Worm (Caenorhabditis elegans): ENCODE measurements around the gene srsx-17.
A peak's percentile ranks its signal among the peaks of the same experiment; 100 is the strongest.

The srsx-17 gene

DNA sequence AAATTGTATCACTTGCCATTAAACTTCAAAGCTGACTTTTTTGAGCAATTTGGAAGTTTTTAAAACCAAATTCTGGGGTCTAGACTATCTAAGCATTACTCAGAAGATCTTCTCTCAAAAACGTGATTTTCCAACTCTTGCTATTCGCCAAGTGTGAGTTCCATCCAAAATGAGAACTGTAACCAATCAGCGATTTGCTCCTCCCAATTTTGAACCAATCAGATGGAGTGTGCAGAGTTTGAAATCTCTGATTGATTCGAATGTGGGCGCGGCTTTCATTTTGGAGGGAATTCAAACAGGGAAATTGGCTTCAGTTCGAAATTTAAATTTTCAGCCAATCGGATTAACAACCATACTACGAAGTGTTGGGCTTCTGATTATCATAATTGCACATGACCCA is 25.6 kb downstream of the srsx-17 start:
- TF ChIP-seq ztf-11 (tag; optimal IDR thresholded peaks at IDR 0.05) (no peak), ceh-39 (tag; optimal IDR thresholded peaks at IDR 0.05) (no peak), lin-13 (tag; optimal IDR thresholded peaks at IDR 0.05) (no peak), mep-1 (tag; optimal IDR thresholded peaks at IDR 0.05) (no peak), mab-5 (tag; optimal IDR thresholded peaks at IDR 0.05) (no peak), ceh-43 (GFP tag; optimal IDR thresholded peaks at IDR 0.05) (no peak)

DNA sequence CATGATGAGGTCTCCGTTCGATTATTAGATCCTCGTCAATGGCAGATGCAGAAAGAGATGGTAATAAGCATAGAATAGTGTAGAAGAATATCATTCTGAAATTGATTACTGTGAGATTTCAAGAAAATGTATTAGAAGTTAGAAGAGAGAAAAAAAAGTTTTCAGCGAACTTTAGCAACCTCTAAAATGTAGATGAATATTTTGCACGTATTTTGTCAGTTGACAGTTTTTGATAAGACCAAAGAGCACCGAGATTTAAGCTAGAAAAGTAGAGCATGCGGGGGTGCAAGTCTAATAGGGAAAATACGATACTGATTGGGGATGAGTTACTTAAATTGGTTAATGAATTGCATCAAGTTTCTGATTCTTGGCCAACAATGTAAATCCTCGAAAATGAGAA is 27.3 kb downstream of the srsx-17 start, which contains the start of gene M03F8.6:
Gene M03F8.6, minus strand, starts transcription at position 101 of the 400 bp plus-strand sequence.
- TF ChIP-seq blmp-1 (tag; optimal IDR thresholded peaks at IDR 0.05) (no peak), ceh-43 (GFP tag; optimal IDR thresholded peaks at IDR 0.05) (no peak), flh-1 (GFP tag; optimal IDR thresholded peaks at IDR 0.05) (no peak), nhr-237 (tag; optimal IDR thresholded peaks at IDR 0.05) (no peak), lsy-2 (tag; optimal IDR thresholded peaks at IDR 0.05) (no peak), mep-1 (tag; optimal IDR thresholded peaks at IDR 0.05) (no peak)

DNA sequence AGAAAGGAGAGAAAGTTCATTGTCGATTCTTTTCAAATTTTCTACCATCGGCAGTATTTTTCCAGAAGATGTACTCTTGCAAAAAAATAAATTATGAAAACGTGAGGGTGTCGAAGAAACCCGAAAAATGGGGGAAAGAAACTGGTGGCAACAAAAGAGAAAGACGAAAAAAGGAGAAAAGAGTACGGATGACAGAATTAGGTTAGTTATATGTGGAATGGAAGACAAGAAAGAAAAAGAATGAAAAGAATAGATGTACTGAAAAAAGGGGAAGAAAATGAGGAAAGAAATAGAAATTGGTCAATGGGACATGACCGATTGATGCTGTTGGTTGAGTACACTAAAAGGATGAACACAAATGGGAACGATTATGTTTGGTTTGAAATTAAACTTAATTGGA is 28.2 kb downstream of the srsx-17 start:
- TF ChIP-seq snpc-4 (tag; optimal IDR thresholded peaks at IDR 0.05) (no peak), lsy-2 (tag; optimal IDR thresholded peaks at IDR 0.05) (no peak), ham-2 (GFP tag; optimal IDR thresholded peaks at IDR 0.05) (no peak), ces-1 (GFP tag; optimal IDR thresholded peaks at IDR 0.05) (peak; percentile 69)

DNA sequence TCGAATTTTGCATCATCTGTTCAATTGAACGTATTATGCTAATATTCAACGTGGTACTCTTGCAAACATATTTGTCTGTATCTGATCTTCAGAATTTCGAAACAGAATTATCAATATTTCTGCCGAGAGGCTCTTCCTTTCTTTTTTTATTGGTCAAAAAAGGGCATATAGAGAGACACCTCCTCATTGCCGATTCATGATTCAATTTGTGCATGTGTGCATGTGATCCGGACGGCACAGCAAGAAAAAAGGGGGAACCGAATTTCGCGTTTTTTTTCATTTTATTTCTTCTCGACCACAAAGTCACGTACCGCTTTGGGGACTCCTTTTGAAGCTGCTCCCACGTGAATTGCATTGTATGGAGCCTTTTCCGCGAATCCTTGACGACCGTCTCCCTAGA is 34.1 kb downstream of the srsx-17 start, which contains the start of gene mcp-1:
Gene mcp-1, plus strand, starts transcription at position 292 of the 400 bp plus-strand sequence.
- no peak for TF ChIP-seq drap-1 (GFP tag; optimal IDR thresholded peaks at IDR 0.05)
- TF ChIP-seq zip-8 (tag; optimal IDR thresholded peaks at IDR 0.05), result no peak

DNA sequence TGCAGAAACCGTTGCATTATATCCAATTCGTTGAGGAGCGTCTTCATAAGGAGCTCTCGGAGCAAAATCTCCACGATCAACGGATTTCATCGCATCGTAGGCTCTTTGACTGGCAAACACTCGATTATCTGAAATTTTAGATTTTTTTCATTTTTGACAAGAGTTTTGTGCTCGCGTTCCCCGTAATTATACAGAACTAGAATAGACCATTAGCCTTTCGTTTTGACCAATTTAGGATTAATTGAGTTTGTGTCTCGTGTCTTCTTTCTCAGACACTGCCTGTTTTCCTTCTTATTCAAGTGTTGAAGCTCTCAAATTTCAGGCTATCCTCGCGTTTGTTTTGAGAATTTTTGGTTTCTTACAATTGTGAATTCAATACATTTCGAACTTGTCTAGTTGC is 35.6 kb downstream of the srsx-17 start:
- TF ChIP-seq pha-4 (tag; optimal IDR thresholded peaks at IDR 0.05), result no peak
- TF ChIP-seq ces-1 (GFP tag; optimal IDR thresholded peaks at IDR 0.05), result peak; percentile 71

DNA sequence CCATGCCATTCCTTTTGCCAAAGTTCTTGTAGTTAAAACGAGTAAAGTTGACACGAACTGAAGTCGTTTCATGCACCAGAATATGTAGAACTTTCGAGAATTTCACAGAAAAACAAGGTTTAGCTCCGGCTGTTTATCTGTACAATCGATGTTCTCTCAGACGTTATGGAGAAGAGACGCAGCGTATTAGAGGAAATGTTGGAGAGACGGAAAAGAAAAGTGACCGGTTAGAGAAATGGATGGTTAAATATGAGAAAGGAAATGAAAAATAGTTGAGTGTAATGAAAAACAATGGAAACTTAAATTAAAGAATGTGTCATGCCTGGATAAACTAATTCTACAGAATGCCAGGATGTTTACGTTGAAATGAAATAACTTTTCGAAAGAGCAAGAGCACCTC is 36.2 kb downstream of the srsx-17 start, which contains the start of gene pcm-1:
Gene pcm-1, minus strand, starts transcription at position 187 of the 400 bp plus-strand sequence.
- no peak for TF ChIP-seq elt-3 (tag; optimal IDR thresholded peaks at IDR 0.05)
- peak; percentile 47 for TF ChIP-seq ces-1 (GFP tag; optimal IDR thresholded peaks at IDR 0.05)

DNA sequence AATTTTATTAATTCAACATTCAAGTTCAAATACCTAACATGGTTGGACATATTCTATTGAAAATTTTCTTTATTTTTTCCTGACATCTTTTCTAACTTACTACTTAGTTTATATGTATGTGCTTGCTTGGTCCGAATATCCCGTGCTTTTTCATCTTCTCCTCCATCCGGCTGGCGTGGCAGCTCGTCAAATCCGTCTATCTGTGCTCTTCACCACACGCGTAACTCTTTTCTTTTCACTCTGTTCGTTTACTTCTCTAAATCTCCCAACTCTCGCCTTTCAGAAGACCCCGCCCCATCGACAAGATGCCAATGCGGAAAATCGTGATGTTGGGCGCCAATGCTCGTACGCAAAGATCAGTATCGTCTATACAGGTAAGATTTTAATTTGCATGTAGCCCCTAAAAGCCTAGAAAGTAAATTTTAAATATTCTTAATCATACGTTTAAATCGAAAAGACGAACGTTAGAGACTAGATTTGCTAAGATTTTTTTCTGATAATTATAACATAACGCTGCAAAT is 37.3 kb downstream of the srsx-17 start:
- TF ChIP-seq unc-62 (GFP tag; optimal IDR thresholded peaks at IDR 0.05) (peak; percentile 49), unc-120 (tag; optimal IDR thresholded peaks at IDR 0.05; ENCODE audit: poor library complexity, severe bottlenecking) (peak; percentile 52), ham-2 (GFP tag; optimal IDR thresholded peaks at IDR 0.05) (no peak)

DNA sequence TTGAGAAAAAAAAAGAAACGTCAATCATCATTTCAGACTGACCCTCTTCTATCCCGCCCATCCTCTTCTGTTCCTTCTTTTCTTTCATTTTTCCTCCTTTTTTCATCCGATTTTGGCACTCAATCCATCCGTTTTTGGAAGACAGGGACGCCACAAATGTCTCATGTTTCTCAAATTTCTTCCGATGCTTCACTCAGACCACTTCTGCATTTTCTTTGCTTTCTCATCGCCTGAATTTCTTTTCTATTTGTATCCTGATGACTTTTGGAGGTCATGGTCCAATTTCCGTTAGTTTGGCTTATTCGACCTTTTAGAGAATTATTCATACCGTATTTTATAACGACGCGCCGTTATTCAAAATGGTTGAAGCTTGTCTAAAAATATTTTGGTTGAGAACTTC is 45.1 kb downstream of the srsx-17 start:
- no peak for TF ChIP-seq lsy-2 (tag; optimal IDR thresholded peaks at IDR 0.05)
- TF ChIP-seq mab-5 (tag; optimal IDR thresholded peaks at IDR 0.05), result no peak
- TF ChIP-seq sem-2 (GFP tag; optimal IDR thresholded peaks at IDR 0.05), result no peak
- TF ChIP-seq lin-13 (tag; optimal IDR thresholded peaks at IDR 0.05), result no peak

DNA sequence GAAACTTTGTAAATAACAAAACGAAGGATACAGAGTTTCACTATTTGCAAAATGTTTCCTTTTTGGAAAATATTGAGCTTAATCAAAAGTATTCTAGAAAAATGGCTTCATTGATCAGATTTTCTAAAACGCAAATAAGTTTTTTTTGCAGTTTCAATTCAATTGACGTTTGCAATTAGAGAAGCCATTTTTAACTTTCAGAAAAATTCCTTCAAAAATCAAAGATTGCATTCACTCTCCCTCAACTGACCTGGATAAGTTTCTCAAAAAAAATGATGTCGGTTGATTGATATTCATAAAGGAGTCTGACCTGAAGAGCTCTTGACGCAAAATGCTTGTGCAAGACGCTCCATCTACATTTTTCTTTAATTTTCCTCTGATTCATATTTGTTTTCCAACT is 46.3 kb downstream of the srsx-17 start:
- TF ChIP-seq blmp-1 (tag; optimal IDR thresholded peaks at IDR 0.05) (no peak), nhr-2 (tag; optimal IDR thresholded peaks at IDR 0.05) (no peak), nhr-76 (tag; optimal IDR thresholded peaks at IDR 0.05) (no peak), sem-2 (GFP tag; optimal IDR thresholded peaks at IDR 0.05) (no peak), hlh-1 (tag; optimal IDR thresholded peaks at IDR 0.05) (no peak), mls-2 (tag; optimal IDR thresholded peaks at IDR 0.05) (no peak), unc-39 (tag; optimal IDR thresholded peaks at IDR 0.05) (no peak), nhr-12 (tag; optimal IDR thresholded peaks at IDR 0.05) (no peak)
